Worm (Caenorhabditis elegans): ENCODE data around the gene M01H9.2.

ce11 chrIV:4439190-4439589, 23.8 kb downstream of the M01H9.2 start, which contains the start of gene fbxb-74:
- TF ChIP-seq pha-4 (tag; optimal IDR thresholded peaks at IDR 0.05), result no peak
- no peak for TF ChIP-seq mls-2 (tag; optimal IDR thresholded peaks at IDR 0.05)
- no peak for TF ChIP-seq bed-3 (GFP tag; optimal IDR thresholded peaks at IDR 0.05)
- TF ChIP-seq snpc-4 (tag; optimal IDR thresholded peaks at IDR 0.05), result no peak
- TF ChIP-seq lsy-2 (tag; optimal IDR thresholded peaks at IDR 0.05), result no peak
- TF ChIP-seq unc-120 (tag; optimal IDR thresholded peaks at IDR 0.05; ENCODE audit: poor library complexity, severe bottlenecking), result no peak
- no peak for TF ChIP-seq ztf-11 (tag; optimal IDR thresholded peaks at IDR 0.05)
- no peak for TF ChIP-seq ceh-43 (GFP tag; optimal IDR thresholded peaks at IDR 0.05)
- no peak for TF ChIP-seq M03D4.4 (tag; optimal IDR thresholded peaks at IDR 0.05)
- no peak for TF ChIP-seq tbx-8 (GFP tag; optimal IDR thresholded peaks at IDR 0.05)
- no peak for TF ChIP-seq elt-1 (tag; optimal IDR thresholded peaks at IDR 0.05; ENCODE audit: borderline replicate concordance, insufficient read depth)
- no peak for TF ChIP-seq unc-39 (tag; optimal IDR thresholded peaks at IDR 0.05)
- no peak for TF ChIP-seq lin-13 (tag; optimal IDR thresholded peaks at IDR 0.05)
